Fruit fly (Drosophila melanogaster) whole organism, embryonic: ENCODE data around the gene Argl.

Experiments
- Antp ChIP-seq: fragments of 200-800 bp; sonication (Bioruptor generic); optimal IDR thresholded peaks from 3 replicates; lab custom pipeline; 2016; ENCODE audit warnings: missing biosample characterization, missing genetic modification characterization
- Bgb ChIP-seq: fragments of 200-800 bp; sonication (Bioruptor generic); IDR thresholded peaks from 2 replicates; pipeline ENCODE4 v1.3.6; 2022; ENCODE audit warnings: missing biosample characterization, missing genetic modification characterization; ENCODE audit not compliant: partially characterized antibody
- CG10565 ChIP-seq: fragments of 200-800 bp; sonication (Bioruptor generic); optimal IDR thresholded peaks from 3 replicates; lab custom pipeline; 2016; ENCODE audit warnings: missing biosample characterization, mild to moderate bottlenecking, missing genetic modification characterization
- CG11695 ChIP-seq: fragments of 200-800 bp; sonication (Bioruptor generic); IDR thresholded peaks from 3 replicates; pipeline ENCODE4 v1.3.6; 2022; ENCODE audit warnings: missing biosample characterization, missing genetic modification characterization
- CG12071 ChIP-seq: fragments of 200-800 bp; sonication (Bioruptor generic); optimal IDR thresholded peaks from 3 replicates; lab custom pipeline; 2018; ENCODE audit warnings: missing biosample characterization, mild to moderate bottlenecking, missing genetic modification characterization
- CG12744 ChIP-seq: fragments of 200-800 bp; sonication (Bioruptor generic); optimal IDR thresholded peaks from 2 replicates; lab custom pipeline; 2016; ENCODE audit warnings: missing biosample characterization, missing genetic modification characterization
- CG17186 ChIP-seq: fragments of 200-800 bp; sonication (Bioruptor generic); optimal IDR thresholded peaks from 3 replicates; lab custom pipeline; 2017; ENCODE audit warnings: missing biosample characterization, missing genetic modification reagents, missing genetic modification characterization
- CG17568 ChIP-seq: fragments of 200-800 bp; sonication (Bioruptor generic); optimal IDR thresholded peaks from 2 replicates; lab custom pipeline; 2018; ENCODE audit warnings: missing biosample characterization, mild to moderate bottlenecking, missing genetic modification characterization, moderate library complexity
- CG2875 ChIP-seq: fragments of 200-800 bp; sonication (Bioruptor generic); optimal IDR thresholded peaks from 2 replicates; lab custom pipeline; 2017; ENCODE audit warnings: missing biosample characterization, mild to moderate bottlenecking, missing genetic modification characterization, missing genetic modification reagents
- CG3065 ChIP-seq: fragments of 200-800 bp; sonication (Bioruptor generic); optimal IDR thresholded peaks from 2 replicates; lab custom pipeline; 2016; ENCODE audit warnings: missing biosample characterization, missing genetic modification characterization
- CG31365 ChIP-seq: fragments of 200-800 bp; sonication (Bioruptor generic); optimal IDR thresholded peaks from 2 replicates; lab custom pipeline; 2018; ENCODE audit warnings: missing biosample characterization, mild to moderate bottlenecking, missing genetic modification characterization
- CG31441 ChIP-seq: fragments of 200-800 bp; sonication (Bioruptor generic); IDR thresholded peaks from 2 replicates; pipeline ENCODE4 v1.3.6; 2022; ENCODE audit warnings: missing biosample characterization, missing genetic modification characterization
- CG34224 ChIP-seq: fragments of 200-800 bp; sonication (Bioruptor generic); IDR thresholded peaks from 3 replicates; pipeline ENCODE4 v1.3.6; 2022; ENCODE audit warnings: missing biosample characterization, missing genetic modification characterization; ENCODE audit not compliant: partially characterized antibody
- CG4282 ChIP-seq: fragments of 200-800 bp; sonication (Bioruptor generic); optimal IDR thresholded peaks from 2 replicates; lab custom pipeline; 2016; ENCODE audit warnings: missing biosample characterization, missing genetic modification characterization
- CG6254 ChIP-seq: fragments of 200-800 bp; sonication (Bioruptor generic); optimal IDR thresholded peaks from 3 replicates; lab custom pipeline; 2017; ENCODE audit warnings: mild to moderate bottlenecking, missing biosample characterization, missing genetic modification reagents, missing genetic modification characterization
- CG6854 ChIP-seq: fragments of 200-800 bp; sonication (Bioruptor generic); optimal IDR thresholded peaks from 3 replicates; lab custom pipeline; 2017; ENCODE audit warnings: missing biosample characterization, mild to moderate bottlenecking, missing genetic modification characterization
- CG7839 ChIP-seq: fragments of 200-800 bp; sonication (Bioruptor generic); optimal IDR thresholded peaks from 3 replicates; lab custom pipeline; 2018; ENCODE audit warnings: missing biosample characterization, mild to moderate bottlenecking, missing genetic modification characterization, moderate library complexity
- CG8290 ChIP-seq, 3 experiments: fragments of 200-800 bp; sonication (Bioruptor generic); optimal IDR thresholded peaks; 2 replicates each; lab custom pipeline; 2016 to 2019; ENCODE audit warnings: missing biosample characterization in 3 of 3, missing genetic modification characterization in 3 of 3, mild to moderate bottlenecking in 2 of 3, moderate library complexity in 1 of 3
- CG8924 ChIP-seq: fragments of 200-800 bp; optimal IDR thresholded peaks from 3 replicates; lab custom pipeline; 2019; ENCODE audit warnings: missing biosample characterization, mild to moderate bottlenecking, missing genetic modification characterization, moderate library complexity
- CG9932 ChIP-seq: fragments of 200-800 bp; sonication (Bioruptor generic); IDR thresholded peaks from 2 replicates; pipeline ENCODE4 v1.3.6; 2022; ENCODE audit warnings: missing biosample characterization, missing genetic modification characterization
- Dip3 ChIP-seq: fragments of 200-800 bp; sonication (Bioruptor generic); optimal IDR thresholded peaks from 3 replicates; lab custom pipeline; 2016; ENCODE audit warnings: missing biosample characterization, missing genetic modification characterization
- Ets65A ChIP-seq: fragments of 200-800 bp; sonication (Bioruptor generic); peaks from one replicate; lab custom pipeline; 2016; ENCODE audit warnings: missing biosample characterization, missing genetic modification characterization
- Fer2 ChIP-seq: fragments of 200-800 bp; sonication (Bioruptor generic); optimal IDR thresholded peaks from 2 replicates; lab custom pipeline; 2018; ENCODE audit warnings: missing biosample characterization, mild to moderate bottlenecking, missing genetic modification characterization, moderate library complexity
- GATAe ChIP-seq: fragments of 200-800 bp; sonication (Bioruptor generic); conservative IDR thresholded peaks from 2 replicates; pipeline ENCODE4 v1.3.6; 2022; ENCODE audit warnings: missing biosample characterization, missing genetic modification characterization
- HHEX ChIP-seq: fragments of 200-800 bp; sonication (Bioruptor generic); optimal IDR thresholded peaks from 3 replicates; lab custom pipeline; 2017; ENCODE audit warnings: missing biosample characterization, mild to moderate bottlenecking, missing genetic modification characterization, missing genetic modification reagents
- Hmx ChIP-seq: fragments of 200-800 bp; sonication (Bioruptor generic); optimal IDR thresholded peaks from 2 replicates; lab custom pipeline; 2016; ENCODE audit warnings: missing biosample characterization, missing genetic modification characterization
- Hr3 ChIP-seq: fragments of 200-800 bp; sonication (Bioruptor generic); optimal IDR thresholded peaks from 3 replicates; lab custom pipeline; 2016; ENCODE audit warnings: missing biosample characterization, missing genetic modification characterization
- Hr51 ChIP-seq, 2 experiments: fragments of 200-800 bp; sonication (Bioruptor generic); optimal IDR thresholded peaks; 2 replicates in 1 of 2; 3 replicates in 1 of 2; lab custom pipeline; 2016 to 2018; ENCODE audit warnings: missing biosample characterization in 2 of 2, missing genetic modification characterization in 2 of 2, mild to moderate bottlenecking in 1 of 2, moderate library complexity in 1 of 2
- Nf-YB ChIP-seq: fragments of 200-800 bp; sonication (Bioruptor generic); optimal IDR thresholded peaks from 3 replicates; lab custom pipeline; 2019; ENCODE audit warnings: missing biosample characterization, mild to moderate bottlenecking, missing genetic modification characterization, moderate library complexity
- Six4 ChIP-seq: fragments of 200-800 bp; sonication (Bioruptor generic); optimal IDR thresholded peaks from 2 replicates; lab custom pipeline; 2016; ENCODE audit warnings: missing biosample characterization, missing genetic modification characterization
- Sry-δ ChIP-seq: fragments of 200-800 bp; sonication (Bioruptor generic); optimal IDR thresholded peaks from 2 replicates; lab custom pipeline; 2016; ENCODE audit warnings: missing biosample characterization, missing genetic modification characterization
- al ChIP-seq: fragments of 200-800 bp; sonication (Bioruptor generic); IDR thresholded peaks from 2 replicates; pipeline ENCODE4 v1.3.6; 2022; ENCODE audit warnings: missing biosample characterization, missing genetic modification characterization
- chinmo ChIP-seq: fragments of 200-800 bp; sonication (Bioruptor generic); IDR thresholded peaks from 4 replicates; pipeline ENCODE4 v1.3.6; 2022; ENCODE audit warnings: missing biosample characterization, missing genetic modification characterization; ENCODE audit not compliant: partially characterized antibody
- dm ChIP-seq: fragments of 200-800 bp; sonication (Bioruptor generic); optimal IDR thresholded peaks from 3 replicates; lab custom pipeline; 2016; ENCODE audit warnings: missing biosample characterization, missing genetic modification characterization
- dmrt11E ChIP-seq: fragments of 200-800 bp; sonication (Bioruptor generic); optimal IDR thresholded peaks from 3 replicates; lab custom pipeline; 2018; ENCODE audit warnings: missing biosample characterization, mild to moderate bottlenecking, missing genetic modification characterization, moderate library complexity
- eyg ChIP-seq: fragments of 200-800 bp; sonication (Bioruptor generic); optimal IDR thresholded peaks from 3 replicates; lab custom pipeline; 2016; ENCODE audit warnings: missing biosample characterization, missing genetic modification characterization
- fru ChIP-seq: fragments of >200 bp; optimal IDR thresholded peaks from 2 replicates; lab custom pipeline; 2017
- gt ChIP-seq: fragments of 200-800 bp; sonication (Bioruptor generic); IDR thresholded peaks from 2 replicates; pipeline ENCODE4 v1.3.6; 2022; ENCODE audit warnings: missing biosample characterization, missing genetic modification characterization
- hkb ChIP-seq, 2 experiments: fragments of 200-800 bp in 1 of 2; fragments of >200 bp in 1 of 2; sonication (Bioruptor generic) in 1 of 2; IDR thresholded peaks in 1 of 2; optimal IDR thresholded peaks in 1 of 2; 2 replicates each; pipeline versions ENCODE4 v1.3.6 to Lab custom; 2017 to 2022; ENCODE audit warnings: missing biosample characterization in 1 of 2, missing genetic modification characterization in 1 of 2
- ind ChIP-seq: fragments of 200-800 bp; sonication (Bioruptor generic); optimal IDR thresholded peaks from 3 replicates; lab custom pipeline; 2016; ENCODE audit warnings: missing biosample characterization, missing genetic modification characterization
- insv ChIP-seq, 2 experiments: fragments of 200-800 bp; sonication (Bioruptor generic); optimal IDR thresholded peaks; 3 replicates each; lab custom pipeline; 2016 to 2018; ENCODE audit warnings: missing biosample characterization in 2 of 2, missing genetic modification characterization in 2 of 2
- jigr1 ChIP-seq: fragments of 200-800 bp; sonication (Bioruptor generic); IDR thresholded peaks from 3 replicates; pipeline ENCODE4 v1.3.6; 2022; ENCODE audit warnings: missing biosample characterization, missing genetic modification characterization
- jumu ChIP-seq: fragments of 200-800 bp; sonication (Bioruptor generic); optimal IDR thresholded peaks from 3 replicates; lab custom pipeline; 2016; ENCODE audit warnings: missing biosample characterization, missing genetic modification characterization
- kah ChIP-seq: fragments of 200-800 bp; sonication (Bioruptor generic); optimal IDR thresholded peaks from 2 replicates; lab custom pipeline; 2018; ENCODE audit warnings: missing biosample characterization, mild to moderate bottlenecking, missing genetic modification characterization
- lbe ChIP-seq: fragments of 200-800 bp; sonication (Bioruptor generic); optimal IDR thresholded peaks from 2 replicates; lab custom pipeline; 2016; ENCODE audit warnings: missing biosample characterization, mild to moderate bottlenecking, missing genetic modification characterization
- nerfin-2 ChIP-seq: fragments of 200-800 bp; sonication (Bioruptor generic); IDR thresholded peaks from 2 replicates; pipeline ENCODE4 v1.3.6; 2022; ENCODE audit warnings: missing biosample characterization, missing genetic modification characterization; ENCODE audit not compliant: partially characterized antibody
- org-1 ChIP-seq: fragments of 200-800 bp; sonication (Bioruptor generic); optimal IDR thresholded peaks from 2 replicates; lab custom pipeline; 2017; ENCODE audit warnings: missing biosample characterization, missing genetic modification characterization
- p53 ChIP-seq: fragments of 200-800 bp; sonication (Bioruptor generic); optimal IDR thresholded peaks from 2 replicates; lab custom pipeline; 2016; ENCODE audit warnings: missing biosample characterization, missing genetic modification characterization
- pum ChIP-seq: fragments of 200-800 bp; sonication (Bioruptor generic); optimal IDR thresholded peaks from 2 replicates; lab custom pipeline; 2016; ENCODE audit warnings: missing biosample characterization, missing genetic modification characterization
- schlank ChIP-seq: fragments of 200-800 bp; sonication (Bioruptor generic); optimal IDR thresholded peaks from 2 replicates; lab custom pipeline; 2018; ENCODE audit warnings: missing biosample characterization, mild to moderate bottlenecking, missing genetic modification characterization
- sens ChIP-seq: fragments of 200-800 bp; sonication (Bioruptor generic); peaks from one replicate; lab custom pipeline; 2016; ENCODE audit warnings: missing biosample characterization, missing genetic modification characterization

Gene Argl

DNA sequence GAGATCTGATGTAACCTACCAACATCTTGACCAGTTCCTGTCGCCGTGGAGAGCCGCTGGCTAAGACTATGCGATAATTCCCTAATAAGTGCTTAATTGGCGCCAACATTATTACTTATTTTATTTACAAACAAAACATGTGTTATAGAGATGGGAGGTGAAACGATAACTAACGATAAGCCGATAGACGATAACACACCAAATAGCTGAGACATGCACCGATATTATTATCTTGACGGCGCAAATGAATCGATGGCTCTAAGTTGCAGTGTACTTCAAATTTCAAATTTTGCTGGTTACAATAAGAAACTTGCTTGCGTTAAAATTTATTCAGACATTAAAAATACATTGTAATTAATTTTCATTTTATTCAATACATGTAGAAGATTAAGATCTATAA is 1.2 kb upstream of the Argl start, which contains the start of gene CG9515 (continued):
- no peak for TF ChIP-seq CG12744
- no peak for TF ChIP-seq CG9932 (GFP tag; lab: Robert Waterston, UW)
- no peak for TF ChIP-seq kah (GFP tag; lab: Kevin White, UChicago)
- TF ChIP-seq CG10565 (GFP tag; lab: Kevin White, UChicago): no peak
- TF ChIP-seq Antp (GFP tag; lab: Kevin White, UChicago): no peak
- TF ChIP-seq jigr1 (GFP tag; lab: Robert Waterston, UW): no peak
- TF ChIP-seq Fer2 (tag; lab: Kevin White, UChicago): no peak
- TF ChIP-seq HHEX: no peak
- TF ChIP-seq CG31365 (tag; lab: Kevin White, UChicago): no peak
- TF ChIP-seq Ets65A (GFP tag; lab: Kevin White, UChicago): peak; percentile 83
- peak; percentile 85 for TF ChIP-seq CG34224 (GFP tag; lab: Robert Waterston, UW)
- TF ChIP-seq chinmo (GFP tag; lab: Robert Waterston, UW): peak; percentile 97
- no peak for TF ChIP-seq CG6854 (GFP tag; lab: Kevin White, UChicago)
- peak; percentile 95 for TF ChIP-seq Bgb (GFP tag; lab: Robert Waterston, UW)
- TF ChIP-seq CG2875 (GFP tag; lab: Kevin White, UChicago): no peak
- no peak for TF ChIP-seq CG11695 (GFP tag; lab: Robert Waterston, UW)
- TF ChIP-seq gt: no peak
- no peak for TF ChIP-seq sens (GFP tag; lab: Kevin White, UChicago)
- no peak for TF ChIP-seq Six4
- no peak for TF ChIP-seq hkb (optimal IDR thresholded peaks at IDR 0.05; lab: Kevin White, UChicago)
- TF ChIP-seq hkb (GFP tag; IDR thresholded peaks at IDR 0.05; lab: Robert Waterston, UW): no peak
- peak; percentile 20 for TF ChIP-seq lbe (GFP tag; lab: Kevin White, UChicago)
- TF ChIP-seq insv (GFP tag; optimal IDR thresholded peaks at IDR 0.05; lab: Kevin White, UChicago): peak in 1 of 2 experiments; percentile 21
- no peak for TF ChIP-seq Dip3 (GFP tag; lab: Kevin White, UChicago)
- TF ChIP-seq CG17568: no peak
- TF ChIP-seq CG17186: peak; percentile 78
- TF ChIP-seq CG3065: no peak
- no peak for TF ChIP-seq CG6254 (GFP tag; lab: Kevin White, UChicago)
- no peak for TF ChIP-seq org-1 (GFP tag; lab: Kevin White, UChicago)
- TF ChIP-seq CG4282: no peak
- no peak for TF ChIP-seq ind
- TF ChIP-seq CG8924: no peak
- TF ChIP-seq Hr3: no peak
- no peak for TF ChIP-seq jumu (GFP tag; lab: Kevin White, UChicago)
- TF ChIP-seq CG12071 (GFP tag; lab: Kevin White, UChicago): no peak
- TF ChIP-seq nerfin-2 (GFP tag; lab: Robert Waterston, UW): peak; percentile 87
- no peak for TF ChIP-seq Hmx (GFP tag; lab: Kevin White, UChicago)
- TF ChIP-seq dmrt11E (tag; lab: Kevin White, UChicago): no peak
- TF ChIP-seq Hr51 (GFP tag; optimal IDR thresholded peaks at IDR 0.05; lab: Kevin White, UChicago): no peak
- no peak for TF ChIP-seq schlank
- peak; percentile 80 for TF ChIP-seq dm (GFP tag; lab: Kevin White, UChicago)
- TF ChIP-seq GATAe (GFP tag; lab: Robert Waterston, UW): no peak
- no peak for TF ChIP-seq CG8290 (GFP tag; optimal IDR thresholded peaks at IDR 0.05; lab: Kevin White, UChicago)
- peak in 1 of 2 experiments; percentile 52 for TF ChIP-seq CG8290 (tag; optimal IDR thresholded peaks at IDR 0.05; lab: Kevin White, UChicago)
- no peak for TF ChIP-seq pum (GFP tag; lab: Kevin White, UChicago)
- no peak for TF ChIP-seq fru (lab: Kevin White, UChicago)
- no peak for TF ChIP-seq CG7839 (tag; lab: Kevin White, UChicago)
- no peak for TF ChIP-seq p53 (GFP tag; lab: Kevin White, UChicago)
- no peak for TF ChIP-seq eyg
- no peak for TF ChIP-seq CG31441 (GFP tag; lab: Robert Waterston, UW)
- TF ChIP-seq Sry-δ (GFP tag; lab: Kevin White, UChicago): peak; percentile 92
- TF ChIP-seq Nf-YB (GFP tag; lab: Kevin White, UChicago): no peak
- no peak for TF ChIP-seq al (GFP tag; lab: Robert Waterston, UW)
